Fruit fly (Drosophila melanogaster) whole organism, embryonic: ENCODE measurements around the gene RpLP1.
A peak's percentile ranks its signal among the peaks of the same experiment; 100 is the strongest.

Experiments
- Ada2b ChIP-seq: fragments of 200-800 bp; sonication (Bioruptor generic); IDR thresholded peaks from 2 replicates; pipeline ENCODE4 v1.3.6; 2022; ENCODE audit warnings: missing biosample characterization, missing genetic modification characterization
- Adf1 ChIP-seq: fragments of 200-800 bp; sonication (Bioruptor generic); IDR thresholded peaks from 2 replicates; pipeline ENCODE4 v1.3.6; 2022; ENCODE audit warnings: missing biosample characterization, missing genetic modification characterization
- Blimp-1 ChIP-seq: fragments of 200-800 bp; sonication (Bioruptor generic); optimal IDR thresholded peaks from 3 replicates; lab custom pipeline; 2018; ENCODE audit warnings: missing biosample characterization, missing genetic modification characterization, mild to moderate bottlenecking, moderate library complexity, missing genetic modification reagents
- CG10654 ChIP-seq: fragments of 200-800 bp; sonication (Bioruptor generic); optimal IDR thresholded peaks from 2 replicates; lab custom pipeline; 2016; ENCODE audit warnings: missing biosample characterization, missing genetic modification characterization
- CG12236 ChIP-seq: fragments of 200-800 bp; sonication (Bioruptor generic); optimal IDR thresholded peaks from 2 replicates; lab custom pipeline; 2016; ENCODE audit warnings: missing biosample characterization, missing genetic modification characterization
- CG15514 ChIP-seq: fragments of 200-800 bp; sonication (Bioruptor generic); optimal IDR thresholded peaks from 3 replicates; lab custom pipeline; 2017; ENCODE audit warnings: missing biosample characterization, missing genetic modification characterization, mild to moderate bottlenecking, moderate library complexity, missing genetic modification reagents
- CG15696 ChIP-seq: fragments of 200-800 bp; sonication (Bioruptor generic); optimal IDR thresholded peaks from 2 replicates; lab custom pipeline; 2019; ENCODE audit warnings: missing biosample characterization, mild to moderate bottlenecking, missing genetic modification characterization, moderate library complexity
- CG1647 ChIP-seq: fragments of 200-800 bp; sonication (Bioruptor generic); optimal IDR thresholded peaks from 3 replicates; lab custom pipeline; 2016; ENCODE audit warnings: missing biosample characterization, missing genetic modification characterization
- CG16863 ChIP-seq: fragments of 200-800 bp; sonication (Bioruptor generic); optimal IDR thresholded peaks from 3 replicates; lab custom pipeline; 2016; ENCODE audit warnings: missing biosample characterization, missing genetic modification characterization
- CG17829 ChIP-seq: fragments of 200-800 bp; optimal IDR thresholded peaks from 2 replicates; lab custom pipeline; 2019; ENCODE audit warnings: missing biosample characterization, mild to moderate bottlenecking, missing genetic modification characterization, moderate library complexity
- CG2712 ChIP-seq: fragments of 200-800 bp; optimal IDR thresholded peaks from 3 replicates; lab custom pipeline; 2019; ENCODE audit warnings: missing biosample characterization, mild to moderate bottlenecking, missing genetic modification characterization, moderate library complexity
- CG2889 ChIP-seq: fragments of 200-800 bp; sonication (Bioruptor generic); IDR thresholded peaks from 3 replicates; pipeline ENCODE4 v1.3.6; 2022; ENCODE audit warnings: missing biosample characterization, missing genetic modification characterization
- CG30403 ChIP-seq: fragments of 200-800 bp; sonication (Bioruptor generic); optimal IDR thresholded peaks from 3 replicates; lab custom pipeline; 2016; ENCODE audit warnings: missing biosample characterization, missing genetic modification characterization
- CG3838 ChIP-seq: fragments of 200-800 bp; sonication (Bioruptor generic); optimal IDR thresholded peaks from 3 replicates; lab custom pipeline; 2016; ENCODE audit warnings: missing biosample characterization, missing genetic modification characterization
- CG6272 ChIP-seq: fragments of 200-800 bp; sonication (Bioruptor generic); IDR thresholded peaks from 2 replicates; pipeline ENCODE4 v1.3.6; 2022; ENCODE audit warnings: missing biosample characterization, missing genetic modification characterization
- CG7357 ChIP-seq: fragments of 200-800 bp; sonication (Bioruptor generic); IDR thresholded peaks from 3 replicates; pipeline ENCODE4 v1.3.6; 2022; ENCODE audit warnings: missing biosample characterization, missing genetic modification characterization
- CG7556 ChIP-seq: fragments of 200-800 bp; sonication (Bioruptor generic); optimal IDR thresholded peaks from 2 replicates; lab custom pipeline; 2017; ENCODE audit warnings: missing biosample characterization, mild to moderate bottlenecking, missing genetic modification characterization
- CG7839 ChIP-seq: fragments of 200-800 bp; sonication (Bioruptor generic); optimal IDR thresholded peaks from 3 replicates; lab custom pipeline; 2018; ENCODE audit warnings: missing biosample characterization, mild to moderate bottlenecking, missing genetic modification characterization, moderate library complexity
- Deaf1 ChIP-seq: fragments of 200-800 bp; optimal IDR thresholded peaks from 3 replicates; lab custom pipeline; 2019; ENCODE audit warnings: missing biosample characterization, mild to moderate bottlenecking, missing genetic modification characterization, moderate library complexity
- Doc3 ChIP-seq: fragments of 200-800 bp; sonication (Bioruptor generic); IDR thresholded peaks from 3 replicates; pipeline ENCODE4 v1.3.6; 2022; ENCODE audit warnings: missing biosample characterization, missing genetic modification characterization; ENCODE audit not compliant: partially characterized antibody
- Drgx ChIP-seq: fragments of 200-800 bp; sonication (Bioruptor generic); IDR thresholded peaks from 2 replicates; pipeline ENCODE4 v1.3.6; 2022; ENCODE audit warnings: missing biosample characterization, missing genetic modification characterization
- Hand ChIP-seq: fragments of 200-800 bp; sonication (Bioruptor generic); optimal IDR thresholded peaks from 2 replicates; lab custom pipeline; 2017; ENCODE audit warnings: mild to moderate bottlenecking, missing biosample characterization, missing genetic modification reagents, missing genetic modification characterization
- Hr3 ChIP-seq: fragments of 200-800 bp; sonication (Bioruptor generic); optimal IDR thresholded peaks from 3 replicates; lab custom pipeline; 2016; ENCODE audit warnings: missing biosample characterization, missing genetic modification characterization
- Max ChIP-seq: fragments of 200-800 bp; sonication (Bioruptor generic); optimal IDR thresholded peaks from 2 replicates; lab custom pipeline; 2016; ENCODE audit warnings: missing biosample characterization, mild to moderate bottlenecking, missing genetic modification characterization
- Med ChIP-seq: fragments of 200-800 bp; sonication (Bioruptor generic); peaks from one replicate; lab custom pipeline; 2016; ENCODE audit warnings: missing biosample characterization, missing genetic modification characterization, mild to moderate bottlenecking, inconsistent platforms, moderate library complexity
- NfI ChIP-seq: fragments of 200-800 bp; sonication (Bioruptor generic); optimal IDR thresholded peaks from 3 replicates; lab custom pipeline; 2018; ENCODE audit warnings: missing biosample characterization, mild to moderate bottlenecking, missing genetic modification characterization, moderate library complexity
- Oli ChIP-seq: fragments of 200-800 bp; sonication (Bioruptor generic); optimal IDR thresholded peaks from 2 replicates; lab custom pipeline; 2018; ENCODE audit warnings: missing biosample characterization, mild to moderate bottlenecking, missing genetic modification characterization, moderate library complexity
- Ptx1 ChIP-seq: fragments of 200-800 bp; sonication (Bioruptor generic); IDR thresholded peaks from 2 replicates; pipeline ENCODE4 v1.3.6; 2022; ENCODE audit warnings: missing biosample characterization, missing genetic modification characterization
- Ravus ChIP-seq: fragments of 200-800 bp; sonication (Bioruptor generic); IDR thresholded peaks from 2 replicates; pipeline ENCODE4 v1.3.6; 2022; ENCODE audit warnings: missing biosample characterization, missing genetic modification characterization
- Rx ChIP-seq: fragments of 200-800 bp; sonication (Bioruptor generic); IDR thresholded peaks from 2 replicates; pipeline ENCODE4 v1.3.6; 2022; ENCODE audit warnings: missing biosample characterization, missing genetic modification characterization
- Stat92E ChIP-seq, 3 experiments: fragments of >200 bp in 2 of 3; fragments of 200-800 bp in 1 of 3; sonication (Bioruptor generic) in 1 of 3; optimal IDR thresholded peaks; 2 replicates each; lab custom pipeline; 2017 to 2019; ENCODE audit warnings: missing biosample characterization in 3 of 3, missing genetic modification characterization in 3 of 3, mild to moderate bottlenecking in 1 of 3, moderate library complexity in 1 of 3
- TFAM ChIP-seq: fragments of 200-800 bp; sonication (Bioruptor generic); optimal IDR thresholded peaks from 2 replicates; lab custom pipeline; 2017; ENCODE audit warnings: missing biosample characterization, missing genetic modification characterization, inconsistent platforms
- ab ChIP-seq: fragments of 200-800 bp; sonication (Bioruptor generic); optimal IDR thresholded peaks from 2 replicates; lab custom pipeline; 2016; ENCODE audit warnings: missing biosample characterization, missing genetic modification characterization
- dm ChIP-seq: fragments of 200-800 bp; sonication (Bioruptor generic); optimal IDR thresholded peaks from 3 replicates; lab custom pipeline; 2016; ENCODE audit warnings: missing biosample characterization, missing genetic modification characterization
- exex ChIP-seq: fragments of 200-800 bp; sonication (Bioruptor generic); optimal IDR thresholded peaks from 4 replicates; lab custom pipeline; 2018; ENCODE audit warnings: missing biosample characterization, mild to moderate bottlenecking, missing genetic modification characterization, moderate library complexity
- fd3F ChIP-seq: fragments of 200-800 bp; sonication (Bioruptor generic); optimal IDR thresholded peaks from 2 replicates; lab custom pipeline; 2018; ENCODE audit warnings: missing biosample characterization, mild to moderate bottlenecking, missing genetic modification characterization, moderate library complexity
- gt ChIP-seq: fragments of 200-800 bp; sonication (Bioruptor generic); IDR thresholded peaks from 2 replicates; pipeline ENCODE4 v1.3.6; 2022; ENCODE audit warnings: missing biosample characterization, missing genetic modification characterization
- hbn ChIP-seq: fragments of 200-800 bp; sonication (Bioruptor generic); IDR thresholded peaks from 2 replicates; pipeline ENCODE4 v1.3.6; 2022; ENCODE audit warnings: missing biosample characterization, missing genetic modification characterization; ENCODE audit not compliant: partially characterized antibody
- jigr1 ChIP-seq: fragments of 200-800 bp; sonication (Bioruptor generic); IDR thresholded peaks from 3 replicates; pipeline ENCODE4 v1.3.6; 2022; ENCODE audit warnings: missing biosample characterization, missing genetic modification characterization
- lmd ChIP-seq: fragments of 200-800 bp; sonication (Bioruptor generic); IDR thresholded peaks from 2 replicates; pipeline ENCODE4 v1.3.6; 2022; ENCODE audit warnings: missing biosample characterization, missing genetic modification characterization
- rib ChIP-seq: fragments of 200-800 bp; sonication (Bioruptor generic); IDR thresholded peaks from 2 replicates; pipeline ENCODE4 v1.3.6; 2022; ENCODE audit warnings: missing biosample characterization, missing genetic modification characterization
- sc ChIP-seq, 3 experiments: fragments of >200 bp in 2 of 3; fragments of 200-800 bp in 1 of 3; sonication (Bioruptor generic) in 1 of 3; optimal IDR thresholded peaks; 2 replicates in 2 of 3; 3 replicates in 1 of 3; lab custom pipeline; 2017; ENCODE audit warnings: mild to moderate bottlenecking in 1 of 3, missing biosample characterization in 1 of 3, missing genetic modification characterization in 1 of 3, missing genetic modification reagents in 1 of 3
- schlank ChIP-seq: fragments of 200-800 bp; sonication (Bioruptor generic); optimal IDR thresholded peaks from 2 replicates; lab custom pipeline; 2018; ENCODE audit warnings: missing biosample characterization, mild to moderate bottlenecking, missing genetic modification characterization
- sim ChIP-seq: fragments of 200-800 bp; sonication (Bioruptor generic); IDR thresholded peaks from 2 replicates; pipeline ENCODE4 v1.3.6; 2022; ENCODE audit warnings: missing biosample characterization, missing genetic modification characterization
- ssp ChIP-seq: fragments of 200-800 bp; sonication (Bioruptor generic); IDR thresholded peaks from 2 replicates; pipeline ENCODE4 v1.3.6; 2022; ENCODE audit warnings: missing biosample characterization, missing genetic modification characterization
- stc ChIP-seq: fragments of 200-800 bp; sonication (Bioruptor generic); IDR thresholded peaks from 2 replicates; pipeline ENCODE4 v1.3.6; 2022; ENCODE audit warnings: missing biosample characterization, missing genetic modification characterization
- tap ChIP-seq: fragments of 200-800 bp; optimal IDR thresholded peaks from 3 replicates; lab custom pipeline; 2019; ENCODE audit warnings: missing biosample characterization, mild to moderate bottlenecking, missing genetic modification characterization, moderate library complexity
- tll ChIP-seq, 2 experiments: fragments of 200-800 bp in 1 of 2; fragments of >200 bp in 1 of 2; sonication (Bioruptor generic) in 1 of 2; optimal IDR thresholded peaks; 2 replicates each; lab custom pipeline; 2017 to 2019; ENCODE audit warnings: missing biosample characterization in 2 of 2, missing genetic modification characterization in 2 of 2, mild to moderate bottlenecking in 1 of 2, moderate library complexity in 1 of 2
- tup ChIP-seq: fragments of 200-800 bp; sonication (Bioruptor generic); optimal IDR thresholded peaks from 2 replicates; lab custom pipeline; 2016; ENCODE audit warnings: missing biosample characterization, mild to moderate bottlenecking, missing genetic modification characterization, moderate library complexity

The RpLP1 gene

dm6 chr2L:421119-421821 lies 1.5 kb downstream of the RpLP1 start, which contains the start of the genes CG11885 and CG13692 (continued):
- TF ChIP-seq CG12236 (GFP tag; lab: Kevin White, UChicago) (no peak), Med (peak; percentile 88), Rx (GFP tag; lab: Robert Waterston, UW) (no peak), schlank (no peak), ssp (peak; percentile 44), TFAM (GFP tag; lab: Kevin White, UChicago) (no peak), CG2712 (tag; lab: Kevin White, UChicago) (peak; percentile 68), CG10654 (no peak), Ravus (GFP tag; lab: Robert Waterston, UW) (no peak), stc (GFP tag; lab: Robert Waterston, UW) (no peak), CG15514 (GFP tag; lab: Kevin White, UChicago) (peak; percentile 95), CG7556 (no peak), ab (GFP tag; lab: Kevin White, UChicago) (no peak), Drgx (GFP tag; lab: Robert Waterston, UW) (no peak), CG2889 (GFP tag; lab: Robert Waterston, UW) (no peak), tup (GFP tag; lab: Kevin White, UChicago) (no peak), Stat92E (GFP tag; optimal IDR thresholded peaks at IDR 0.05; lab: Kevin White, UChicago) (peak in 1 of 3 experiments; percentile 4), tll (GFP tag; optimal IDR thresholded peaks at IDR 0.05; lab: Kevin White, UChicago) (peak in 1 of 2 experiments; percentile 30), NfI (peak; percentile 67), CG7357 (GFP tag; lab: Robert Waterston, UW) (no peak), Adf1 (GFP tag; lab: Robert Waterston, UW) (no peak), Hand (GFP tag; lab: Kevin White, UChicago) (no peak), exex (peak; percentile 65), dm (GFP tag; lab: Kevin White, UChicago) (peak; percentile 79), sc (optimal IDR thresholded peaks at IDR 0.05; lab: Kevin White, UChicago) (no peak), sc (GFP tag; optimal IDR thresholded peaks at IDR 0.05; lab: Kevin White, UChicago) (no peak), CG30403 (GFP tag; lab: Kevin White, UChicago) (peak; percentile 33), CG3838 (GFP tag; lab: Kevin White, UChicago) (no peak), Max (GFP tag; lab: Kevin White, UChicago) (peak; percentile 30), Hr3 (GFP tag; lab: Kevin White, UChicago) (no peak), CG1647 (GFP tag; lab: Kevin White, UChicago) (no peak), sim (no peak), CG17829 (tag; lab: Kevin White, UChicago) (peak; percentile 71), tap (tag; lab: Kevin White, UChicago) (peak; percentile 45), CG6272 (GFP tag; lab: Robert Waterston, UW) (peak; percentile 59), CG15696 (tag; lab: Kevin White, UChicago) (peak; percentile 27), Oli (tag; lab: Kevin White, UChicago) (no peak), Ptx1 (no peak), hbn (GFP tag; lab: Robert Waterston, UW) (peak; percentile 99), rib (GFP tag; lab: Robert Waterston, UW) (peak; percentile 48; the same call in 1 of the 2 replicates), fd3F (GFP tag; lab: Kevin White, UChicago) (peak; percentile 27), jigr1 (GFP tag; lab: Robert Waterston, UW) (no peak), CG16863 (GFP tag; lab: Kevin White, UChicago) (no peak), gt (no peak), Ada2b (GFP tag; lab: Robert Waterston, UW) (no peak), Doc3 (GFP tag; lab: Robert Waterston, UW) (peak; percentile 99), Deaf1 (peak; percentile 65), CG7839 (peak; percentile 47), Blimp-1 (GFP tag; lab: Kevin White, UChicago) (no peak), lmd (GFP tag; lab: Robert Waterston, UW) (no peak; the same call in 1 of the 2 replicates)
